Worm (Caenorhabditis elegans) whole organism, L2 larva: Measurements from ENCODE around the gene viro-2.

Experiments
- aly-2 ChIP-seq: fragments of 150-350 bp; optimal IDR thresholded peaks from 2 replicates; lab custom pipeline; 2014; ENCODE audit warnings: missing biosample characterization, missing genetic modification characterization
- ama-1 ChIP-seq: fragments of 150-350 bp; optimal IDR thresholded peaks from 2 replicates; lab custom pipeline; 2018; ENCODE audit warnings: inconsistent platforms
- egl-27 ChIP-seq: sonication (generic microtip); optimal IDR thresholded peaks from 3 replicates; lab custom pipeline; 2017; ENCODE audit warnings: missing biosample characterization, missing genetic modification reagents, missing genetic modification characterization
- lin-13 ChIP-seq: fragments of 150-350 bp; optimal IDR thresholded peaks from 2 replicates; lab custom pipeline; 2014; ENCODE audit warnings: missing biosample characterization, missing genetic modification reagents, missing genetic modification characterization
- mab-5 ChIP-seq: fragments of 150-350 bp; optimal IDR thresholded peaks from 2 replicates; lab custom pipeline; 2014; ENCODE audit warnings: missing biosample characterization, missing genetic modification characterization
- nhr-11 ChIP-seq: fragments of 150-350 bp; optimal IDR thresholded peaks from 2 replicates; lab custom pipeline; 2014; ENCODE audit warnings: missing biosample characterization, missing genetic modification characterization
- snpc-4 ChIP-seq: fragments of 150-350 bp; optimal IDR thresholded peaks from 2 replicates; lab custom pipeline; 2014; ENCODE audit warnings: missing biosample characterization, missing genetic modification characterization
- unc-62 ChIP-seq: fragments of 150-350 bp; optimal IDR thresholded peaks from 2 replicates; lab custom pipeline; 2014; ENCODE audit warnings: missing biosample characterization, missing genetic modification reagents, missing genetic modification characterization

DNA sequence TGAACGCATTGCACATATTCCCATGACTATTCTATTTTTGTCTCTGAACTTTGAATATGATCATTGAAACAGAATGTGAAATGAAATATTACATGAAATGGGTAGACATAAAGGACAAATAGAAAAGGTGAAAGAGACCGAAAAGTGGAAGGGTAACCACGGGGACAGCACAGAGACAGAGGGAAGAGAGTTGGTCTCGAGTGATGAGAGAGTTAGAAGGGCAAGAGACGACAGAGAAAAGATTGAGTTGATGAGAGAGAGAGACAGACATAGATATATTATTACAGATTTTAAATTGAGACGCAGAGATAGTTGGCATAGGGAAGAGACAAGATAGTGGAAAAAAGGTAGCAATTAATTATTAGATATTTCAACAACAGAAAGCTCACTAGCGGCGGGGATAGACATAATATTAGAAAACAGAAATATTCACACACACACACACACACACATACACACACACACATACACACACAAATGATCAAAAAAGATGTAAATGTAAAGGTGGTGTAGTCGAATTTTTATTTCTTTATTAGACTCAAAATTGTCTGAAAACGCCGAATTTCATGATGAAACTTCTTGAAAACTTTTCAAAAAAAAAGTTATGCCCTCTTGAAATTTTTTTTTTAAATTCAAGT is 12.0 kb upstream of the viro-2 start:
- peak; percentile 7 for TF ChIP-seq ama-1 (lab: Kevin White, UChicago)
- TF ChIP-seq snpc-4 (tag; lab: Kevin White, UChicago): peak; percentile 27
- no peak for TF ChIP-seq mab-5 (tag; lab: Kevin White, UChicago)
- TF ChIP-seq lin-13 (GFP tag; lab: Kevin White, UChicago): peak; percentile 64
- no peak for TF ChIP-seq unc-62 (GFP tag; lab: Kevin White, UChicago)
- TF ChIP-seq egl-27 (tag; lab: Kevin White, UChicago): peak; percentile 91
- no peak for TF ChIP-seq nhr-11
- no peak for TF ChIP-seq aly-2 (tag; lab: Kevin White, UChicago)
